Fruit fly (Drosophila melanogaster) whole organism, prepupa: Measurements from ENCODE around the gene CG7432.
A peak's percentile ranks its signal among the peaks of the same experiment; 100 is the strongest.

Source experiments
- CG10631 ChIP-seq: fragments of 200-800 bp; sonication (Bioruptor generic); optimal IDR thresholded peaks from 2 replicates; lab custom pipeline; 2016; ENCODE audit warnings: missing biosample characterization, missing genetic modification characterization
- CG10669 ChIP-seq: fragments of 200-800 bp; sonication (Bioruptor generic); optimal IDR thresholded peaks from 3 replicates; lab custom pipeline; 2018; ENCODE audit warnings: missing biosample characterization, mild to moderate bottlenecking, missing genetic modification characterization, moderate library complexity
- CG11762 ChIP-seq: fragments of 200-800 bp; sonication (Bioruptor generic); optimal IDR thresholded peaks from 3 replicates; lab custom pipeline; 2016; ENCODE audit warnings: missing biosample characterization, missing genetic modification characterization; ENCODE audit not compliant: insufficient read depth
- CG11902 ChIP-seq: fragments of 200-800 bp; sonication (Bioruptor generic); optimal IDR thresholded peaks from 3 replicates; lab custom pipeline; 2016; ENCODE audit warnings: missing biosample characterization, missing genetic modification characterization
- CG16779 ChIP-seq: fragments of 200-800 bp; sonication (Bioruptor generic); optimal IDR thresholded peaks from 3 replicates; lab custom pipeline; 2017; ENCODE audit warnings: missing biosample characterization, mild to moderate bottlenecking, missing genetic modification characterization
- CG31627 ChIP-seq: fragments of 200-800 bp; sonication (Bioruptor generic); optimal IDR thresholded peaks from 3 replicates; lab custom pipeline; 2016; ENCODE audit warnings: missing biosample characterization, missing genetic modification characterization
- CG32006 ChIP-seq: fragments of 200-800 bp; sonication (Bioruptor generic); optimal IDR thresholded peaks from 3 replicates; lab custom pipeline; 2017; ENCODE audit warnings: missing biosample characterization, mild to moderate bottlenecking, missing genetic modification characterization
- CG3919 ChIP-seq: fragments of 200-800 bp; sonication (Bioruptor generic); optimal IDR thresholded peaks from 3 replicates; lab custom pipeline; 2016; ENCODE audit warnings: missing biosample characterization, missing genetic modification characterization
- CG4318 ChIP-seq: fragments of 200-800 bp; sonication (Bioruptor generic); optimal IDR thresholded peaks from 3 replicates; lab custom pipeline; 2017; ENCODE audit warnings: missing biosample characterization, mild to moderate bottlenecking, missing genetic modification characterization
- CG6163 ChIP-seq: fragments of 200-800 bp; sonication (Bioruptor generic); IDR thresholded peaks from 3 replicates; pipeline ENCODE4 v1.3.6; 2022; ENCODE audit warnings: missing biosample characterization, missing genetic modification characterization
- CG6792 ChIP-seq: fragments of 200-800 bp; sonication (Bioruptor generic); optimal IDR thresholded peaks from 3 replicates; lab custom pipeline; 2016; ENCODE audit warnings: missing biosample characterization, missing genetic modification characterization
- CG6854 ChIP-seq: fragments of 200-800 bp; sonication (Bioruptor generic); optimal IDR thresholded peaks from 2 replicates; lab custom pipeline; 2017; ENCODE audit warnings: missing biosample characterization, mild to moderate bottlenecking, missing genetic modification characterization
- CG7368 ChIP-seq: fragments of 200-800 bp; sonication (Bioruptor generic); optimal IDR thresholded peaks from 3 replicates; lab custom pipeline; 2016; ENCODE audit warnings: missing biosample characterization, missing genetic modification characterization
- Eip75B ChIP-seq: fragments of 200-800 bp; sonication (Bioruptor generic); optimal IDR thresholded peaks from 3 replicates; lab custom pipeline; 2016; ENCODE audit warnings: missing biosample characterization, missing genetic modification characterization
- Eip78C ChIP-seq: fragments of 200-800 bp; sonication (Bioruptor generic); peaks from one replicate; lab custom pipeline; 2016; ENCODE audit warnings: missing biosample characterization, missing genetic modification characterization
- Ets96B ChIP-seq: fragments of 200-800 bp; optimal IDR thresholded peaks from 2 replicates; lab custom pipeline; 2019; ENCODE audit warnings: missing biosample characterization, mild to moderate bottlenecking, missing genetic modification characterization, moderate library complexity
- Gug ChIP-seq: fragments of 200-800 bp; sonication (Bioruptor generic); IDR thresholded peaks from 2 replicates; pipeline ENCODE4 v1.3.6; 2022; ENCODE audit warnings: missing biosample characterization, missing genetic modification characterization
- Hr39 ChIP-seq: fragments of 200-800 bp; sonication (Bioruptor generic); optimal IDR thresholded peaks from 2 replicates; lab custom pipeline; 2016; ENCODE audit warnings: missing biosample characterization, missing genetic modification characterization
- Hr4 ChIP-seq: fragments of 200-800 bp; sonication (Bioruptor generic); optimal IDR thresholded peaks from 3 replicates; lab custom pipeline; 2016; ENCODE audit warnings: missing biosample characterization, missing genetic modification characterization
- Lpt ChIP-seq: fragments of 200-800 bp; sonication (Bioruptor generic); optimal IDR thresholded peaks from 3 replicates; lab custom pipeline; 2016; ENCODE audit warnings: missing biosample characterization, missing genetic modification characterization
- Met ChIP-seq: fragments of 200-800 bp; sonication (Bioruptor generic); optimal IDR thresholded peaks from 3 replicates; lab custom pipeline; 2016; ENCODE audit warnings: missing biosample characterization, missing genetic modification characterization
- OdsH ChIP-seq: fragments of 200-800 bp; sonication (Bioruptor generic); optimal IDR thresholded peaks from 3 replicates; lab custom pipeline; 2016; ENCODE audit warnings: missing biosample characterization, missing genetic modification characterization
- Smox ChIP-seq: fragments of 200-800 bp; sonication (Bioruptor generic); optimal IDR thresholded peaks from 3 replicates; lab custom pipeline; 2016; ENCODE audit warnings: missing biosample characterization, missing genetic modification characterization
- Sox102F ChIP-seq: fragments of 200-800 bp; sonication (Bioruptor generic); optimal IDR thresholded peaks from 2 replicates; lab custom pipeline; 2016; ENCODE audit warnings: missing biosample characterization, mild to moderate bottlenecking, missing genetic modification characterization
- achi ChIP-seq: fragments of 200-800 bp; sonication (Bioruptor generic); optimal IDR thresholded peaks from 3 replicates; lab custom pipeline; 2016; ENCODE audit warnings: missing biosample characterization, missing genetic modification characterization
- acj6 ChIP-seq: fragments of 200-800 bp; sonication (Bioruptor generic); optimal IDR thresholded peaks from 3 replicates; lab custom pipeline; 2016; ENCODE audit warnings: missing biosample characterization, missing genetic modification characterization
- cyc ChIP-seq: fragments of 200-800 bp; sonication (Bioruptor generic); optimal IDR thresholded peaks from 3 replicates; lab custom pipeline; 2016; ENCODE audit warnings: missing biosample characterization, missing genetic modification characterization
- dac ChIP-seq: fragments of 200-800 bp; sonication (Bioruptor generic); optimal IDR thresholded peaks from 2 replicates; lab custom pipeline; 2017; ENCODE audit warnings: missing biosample characterization, mild to moderate bottlenecking, missing genetic modification characterization
- dsx ChIP-seq: fragments of 200-800 bp; optimal IDR thresholded peaks from 3 replicates; lab custom pipeline; 2019; ENCODE audit warnings: missing biosample characterization, mild to moderate bottlenecking, missing genetic modification characterization, moderate library complexity; ENCODE audit not compliant: poor library complexity, severe bottlenecking
- fd85E ChIP-seq: fragments of 200-800 bp; sonication (Bioruptor generic); optimal IDR thresholded peaks from 3 replicates; lab custom pipeline; 2016; ENCODE audit warnings: missing biosample characterization, missing genetic modification characterization
- pdm3 ChIP-seq: fragments of 200-800 bp; sonication (Bioruptor generic); optimal IDR thresholded peaks from 3 replicates; lab custom pipeline; 2016; ENCODE audit warnings: missing biosample characterization, missing genetic modification characterization
- spab ChIP-seq: fragments of 200-800 bp; sonication (Bioruptor generic); optimal IDR thresholded peaks from 2 replicates; lab custom pipeline; 2017; ENCODE audit warnings: missing biosample characterization, mild to moderate bottlenecking, missing genetic modification characterization, missing genetic modification reagents
- ss ChIP-seq, 2 experiments: fragments of 200-800 bp; sonication (Bioruptor generic); optimal IDR thresholded peaks; 2 replicates in 1 of 2; 3 replicates in 1 of 2; lab custom pipeline; 2017 to 2018; ENCODE audit warnings: mild to moderate bottlenecking in 2 of 2, missing biosample characterization in 2 of 2, missing genetic modification characterization in 2 of 2, moderate library complexity in 1 of 2
- svp ChIP-seq: fragments of 200-800 bp; sonication (Bioruptor generic); peaks from one replicate; lab custom pipeline; 2016; ENCODE audit warnings: missing biosample characterization, missing genetic modification characterization
- topi ChIP-seq: fragments of 200-800 bp; sonication (Bioruptor generic); optimal IDR thresholded peaks from 3 replicates; lab custom pipeline; 2016; ENCODE audit warnings: missing biosample characterization, missing genetic modification characterization
- vri ChIP-seq: fragments of 200-800 bp; sonication (Bioruptor generic); optimal IDR thresholded peaks from 3 replicates; lab custom pipeline; 2016; ENCODE audit warnings: missing biosample characterization, mild to moderate bottlenecking, missing genetic modification characterization

The CG7432 gene

dm6 chr3R:19671223-19671991 lies 6.6 kb downstream of the CG7432 start, which contains the start of gene Naam (continued):
- TF ChIP-seq vri (GFP tag; lab: Kevin White, UChicago) (peak; percentile 70), CG10631 (GFP tag; lab: Kevin White, UChicago) (peak; percentile 61), CG32006 (GFP tag; lab: Kevin White, UChicago) (peak; percentile 69), Lpt (GFP tag; lab: Kevin White, UChicago) (peak; percentile 66), dac (GFP tag; lab: Kevin White, UChicago) (peak; percentile 69), fd85E (peak; percentile 57), Met (GFP tag; lab: Kevin White, UChicago) (peak; percentile 77), Gug (peak; percentile 74), CG11902 (GFP tag; lab: Kevin White, UChicago) (peak; percentile 16), CG6792 (GFP tag; lab: Kevin White, UChicago) (peak; percentile 67)

- no peak for TF ChIP-seq cyc (GFP tag; lab: Kevin White, UChicago)
- TF ChIP-seq CG32006 (GFP tag; lab: Kevin White, UChicago): no peak
- TF ChIP-seq, all 60 proteins: peak for 0
Measured at dm6 chr3R:19672136-19672535, 7.3 kb downstream of the CG7432 start.

dm6 chr3R:19672905-19673304 lies 8.1 kb downstream of the CG7432 start:
- peak; percentile 35 for TF ChIP-seq Sox102F
- TF ChIP-seq CG31627 (GFP tag; lab: Kevin White, UChicago): peak; percentile 14
- TF ChIP-seq CG16779 (tag; lab: Kevin White, UChicago): no peak
- TF ChIP-seq Eip78C: peak; percentile 80
- TF ChIP-seq CG10669 (GFP tag; lab: Kevin White, UChicago): peak; percentile 14
- peak; percentile 31 for TF ChIP-seq Hr39
- no peak for TF ChIP-seq fd85E
- peak; percentile 23 for TF ChIP-seq acj6 (GFP tag; lab: Kevin White, UChicago)
- TF ChIP-seq spab (GFP tag; lab: Kevin White, UChicago): no peak
- peak; percentile 15 for TF ChIP-seq Eip75B
- peak; percentile 34 for TF ChIP-seq topi
- peak; percentile 58 for TF ChIP-seq svp (GFP tag; lab: Kevin White, UChicago)
- no peak for TF ChIP-seq CG6163 (GFP tag; lab: Robert Waterston, UW)
- peak; percentile 40 for TF ChIP-seq Ets96B (tag; lab: Kevin White, UChicago)
- TF ChIP-seq CG7368: peak; percentile 6
- TF ChIP-seq CG10631 (GFP tag; lab: Kevin White, UChicago): peak; percentile 7
- peak; percentile 6 for TF ChIP-seq OdsH (GFP tag; lab: Kevin White, UChicago)
- peak; percentile 11 for TF ChIP-seq achi (GFP tag; lab: Kevin White, UChicago)
- TF ChIP-seq CG6854 (GFP tag; lab: Kevin White, UChicago): no peak
- no peak for TF ChIP-seq CG6792 (GFP tag; lab: Kevin White, UChicago)
- no peak for TF ChIP-seq CG11762
- peak; percentile 22 for TF ChIP-seq Smox (GFP tag; lab: Kevin White, UChicago)
- peak; percentile 24 for TF ChIP-seq Hr4 (GFP tag; lab: Kevin White, UChicago)
- peak; percentile 3 for TF ChIP-seq cyc (GFP tag; lab: Kevin White, UChicago)
- no peak for TF ChIP-seq ss (GFP tag; optimal IDR thresholded peaks at IDR 0.05; lab: Kevin White, UChicago)
- TF ChIP-seq vri (GFP tag; lab: Kevin White, UChicago): no peak
- TF ChIP-seq CG32006 (GFP tag; lab: Kevin White, UChicago): peak; percentile 8
- peak; percentile 14 for TF ChIP-seq CG3919 (GFP tag; lab: Kevin White, UChicago)
- peak; percentile 21 for TF ChIP-seq pdm3 (GFP tag; lab: Kevin White, UChicago)
- TF ChIP-seq Met (GFP tag; lab: Kevin White, UChicago): peak; percentile 44

- TF ChIP-seq CG16779 (tag; lab: Kevin White, UChicago): no peak
- TF ChIP-seq spab (GFP tag; lab: Kevin White, UChicago): no peak
- TF ChIP-seq CG32006 (GFP tag; lab: Kevin White, UChicago): no peak
- TF ChIP-seq dsx (GFP tag; lab: Kevin White, UChicago): no peak
- no peak for TF ChIP-seq Hr4 (GFP tag; lab: Kevin White, UChicago)
- no peak for TF ChIP-seq CG4318 (GFP tag; lab: Kevin White, UChicago)
- no peak for TF ChIP-seq CG7368
- no peak for TF ChIP-seq OdsH (GFP tag; lab: Kevin White, UChicago)
- no peak for TF ChIP-seq pdm3 (GFP tag; lab: Kevin White, UChicago)
- TF ChIP-seq, all 60 proteins: peak for 0
Measured at dm6 chr3R:19679832-19680231, 15.0 kb downstream of the CG7432 start.
